Worm (Caenorhabditis elegans) whole organism, midembryonic: ENCODE results near the gene fbxa-51.
A peak's percentile ranks its signal among the peaks of the same experiment; 100 is the strongest.

ENCODE experiments used
- T22C8.4 ChIP-seq: fragments of 200-800 bp; sonication (Bioruptor generic); IDR thresholded peaks from 2 replicates; pipeline ENCODE4 v1.3.6; 2022; ENCODE audit warnings: missing genetic modification characterization, missing compliant biosample characterization
- cog-1 ChIP-seq: sonication (generic microtip); optimal IDR thresholded peaks from 2 replicates; lab custom pipeline; 2016; ENCODE audit warnings: missing genetic modification characterization, missing compliant biosample characterization
- flt-1 ChIP-seq: fragments of 200-800 bp; sonication (Bioruptor generic); IDR thresholded peaks from 2 replicates; pipeline ENCODE4 v1.3.6; 2022; ENCODE audit warnings: missing genetic modification characterization, missing compliant biosample characterization
- klf-2 ChIP-seq: fragments of 200-800 bp; sonication (Bioruptor generic); conservative IDR thresholded peaks from 2 replicates; pipeline ENCODE4 v1.3.6; 2022; ENCODE audit warnings: missing genetic modification reagents, missing genetic modification characterization, missing compliant biosample characterization
- med-1 ChIP-seq: sonication (generic microtip); optimal IDR thresholded peaks from 2 replicates; lab custom pipeline; 2017; ENCODE audit warnings: missing genetic modification characterization, mild to moderate bottlenecking, missing compliant biosample characterization, antibody characterized with exemption, missing genetic modification reagents; ENCODE audit not compliant: insufficient read depth
- ref-1 ChIP-seq: fragments of 200-800 bp; sonication (Bioruptor generic); conservative IDR thresholded peaks from 2 replicates; pipeline ENCODE4 v1.3.6; 2022; ENCODE audit warnings: missing genetic modification reagents, missing genetic modification characterization, missing compliant biosample characterization
- tab-1 ChIP-seq: fragments of 200-800 bp; sonication (Bioruptor generic); IDR thresholded peaks from 2 replicates; pipeline ENCODE4 v1.3.6; 2022; ENCODE audit warnings: missing genetic modification characterization, missing compliant biosample characterization
- ztf-23 ChIP-seq: fragments of 200-800 bp; sonication (Bioruptor generic); IDR thresholded peaks from 2 replicates; pipeline ENCODE4 v1.3.6; 2022; ENCODE audit warnings: missing genetic modification reagents, missing genetic modification characterization, missing compliant biosample characterization
- ztf-29 ChIP-seq: fragments of 200-800 bp; sonication (Bioruptor generic); IDR thresholded peaks from 2 replicates; pipeline ENCODE4 v1.3.6; 2022; ENCODE audit warnings: missing genetic modification reagents, missing genetic modification characterization, missing compliant biosample characterization

The fbxa-51 gene

ce11 chrIII:961948-962347, at the start of gene fbxa-51:
fbxa-51 (plus strand) TSS chrIII:962269.
- TF ChIP-seq ztf-29 (GFP tag; lab: Robert Waterston, UW), result no peak
- TF ChIP-seq cog-1, result no peak
- no peak for TF ChIP-seq tab-1 (GFP tag; lab: Robert Waterston, UW)
- no peak for TF ChIP-seq T22C8.4 (GFP tag; lab: Robert Waterston, UW)
- no peak for TF ChIP-seq med-1 (GFP tag; lab: Kevin White, UChicago)
- TF ChIP-seq flt-1 (GFP tag; lab: Robert Waterston, UW), result no peak
- TF ChIP-seq ztf-23 (GFP tag; lab: Robert Waterston, UW), result no peak
- no peak for TF ChIP-seq ref-1 (GFP tag; lab: Robert Waterston, UW)
- TF ChIP-seq klf-2 (GFP tag; lab: Robert Waterston, UW), result no peak

ce11 chrIII:916897-917296, 45.2 kb upstream of the fbxa-51 start, which contains the start of gene idpp-13:
idpp-13 (minus strand) TSS chrIII:916997.
- TF ChIP-seq ztf-23 (GFP tag; lab: Robert Waterston, UW) (no peak), flt-1 (GFP tag; lab: Robert Waterston, UW) (no peak), cog-1 (no peak), med-1 (GFP tag; lab: Kevin White, UChicago) (no peak), T22C8.4 (GFP tag; lab: Robert Waterston, UW) (no peak), tab-1 (GFP tag; lab: Robert Waterston, UW) (no peak), ztf-29 (GFP tag; lab: Robert Waterston, UW) (no peak), klf-2 (GFP tag; lab: Robert Waterston, UW) (no peak), ref-1 (GFP tag; lab: Robert Waterston, UW) (no peak)

ce11 chrIII:919322-919721, 42.7 kb upstream of the fbxa-51 start, which contains the start of gene F23H11.7:
F23H11.7 (minus strand) TSS chrIII:919422.
- no peak for TF ChIP-seq T22C8.4 (GFP tag; lab: Robert Waterston, UW)
- no peak for TF ChIP-seq klf-2 (GFP tag; lab: Robert Waterston, UW)
- no peak for TF ChIP-seq ztf-23 (GFP tag; lab: Robert Waterston, UW)
- TF ChIP-seq cog-1, result no peak
- TF ChIP-seq med-1 (GFP tag; lab: Kevin White, UChicago), result no peak
- TF ChIP-seq flt-1 (GFP tag; lab: Robert Waterston, UW), result no peak
- no peak for TF ChIP-seq ztf-29 (GFP tag; lab: Robert Waterston, UW)
- no peak for TF ChIP-seq ref-1 (GFP tag; lab: Robert Waterston, UW)
- TF ChIP-seq tab-1 (GFP tag; lab: Robert Waterston, UW), result no peak

ce11 chrIII:926216-926615, 35.9 kb upstream of the fbxa-51 start, which contains the start of gene pef-1:
pef-1 (minus strand) TSS chrIII:926316.
- TF ChIP-seq ref-1 (GFP tag; lab: Robert Waterston, UW) (no peak), klf-2 (GFP tag; lab: Robert Waterston, UW) (no peak), med-1 (GFP tag; lab: Kevin White, UChicago) (no peak), ztf-23 (GFP tag; lab: Robert Waterston, UW) (no peak), cog-1 (no peak), flt-1 (GFP tag; lab: Robert Waterston, UW) (no peak), tab-1 (GFP tag; lab: Robert Waterston, UW) (no peak), T22C8.4 (GFP tag; lab: Robert Waterston, UW) (no peak), ztf-29 (GFP tag; lab: Robert Waterston, UW) (no peak)

- peak; percentile 33 for TF ChIP-seq cog-1
Measured at ce11 chrIII:931405-931804, 30.7 kb upstream of the fbxa-51 start.

ce11 chrIII:936037-936507, 26.0 kb upstream of the fbxa-51 start, which contains the start of gene fbxa-55:
fbxa-55 (minus strand) TSS chrIII:936087.
- no peak for TF ChIP-seq T22C8.4 (GFP tag; lab: Robert Waterston, UW)
- TF ChIP-seq ref-1 (GFP tag; lab: Robert Waterston, UW), result no peak
- no peak for TF ChIP-seq ztf-23 (GFP tag; lab: Robert Waterston, UW)

ce11 chrIII:937961-938360, 24.1 kb upstream of the fbxa-51 start, which contains the start of gene fbxa-56:
fbxa-56 (minus strand) TSS chrIII:938061.
- TF ChIP-seq ztf-23 (GFP tag; lab: Robert Waterston, UW), result no peak
- TF ChIP-seq klf-2 (GFP tag; lab: Robert Waterston, UW), result no peak
- no peak for TF ChIP-seq ref-1 (GFP tag; lab: Robert Waterston, UW)
- no peak for TF ChIP-seq tab-1 (GFP tag; lab: Robert Waterston, UW)
- no peak for TF ChIP-seq flt-1 (GFP tag; lab: Robert Waterston, UW)

ce11 chrIII:938569-938968, 23.5 kb upstream of the fbxa-51 start, which contains the start of gene fbxa-22:
fbxa-22 (plus strand) TSS chrIII:938869.
- TF ChIP-seq med-1 (GFP tag; lab: Kevin White, UChicago) (no peak), tab-1 (GFP tag; lab: Robert Waterston, UW) (no peak), T22C8.4 (GFP tag; lab: Robert Waterston, UW) (no peak), ztf-23 (GFP tag; lab: Robert Waterston, UW) (no peak), cog-1 (no peak), ref-1 (GFP tag; lab: Robert Waterston, UW) (no peak), flt-1 (GFP tag; lab: Robert Waterston, UW) (no peak), klf-2 (GFP tag; lab: Robert Waterston, UW) (no peak)

- TF ChIP-seq flt-1 (GFP tag; lab: Robert Waterston, UW), result no peak
- TF ChIP-seq med-1 (GFP tag; lab: Kevin White, UChicago), result no peak
- TF ChIP-seq T22C8.4 (GFP tag; lab: Robert Waterston, UW), result no peak
- no peak for TF ChIP-seq klf-2 (GFP tag; lab: Robert Waterston, UW)
- no peak for TF ChIP-seq tab-1 (GFP tag; lab: Robert Waterston, UW)
- TF ChIP-seq ref-1 (GFP tag; lab: Robert Waterston, UW), result no peak
- TF ChIP-seq cog-1, result no peak
- TF ChIP-seq ztf-23 (GFP tag; lab: Robert Waterston, UW), result no peak
- no peak for TF ChIP-seq ztf-29 (GFP tag; lab: Robert Waterston, UW)
Measured at ce11 chrIII:941958-942357, 20.1 kb upstream of the fbxa-51 start.
